Fruit fly (Drosophila melanogaster): ENCODE data around the gene CG7889.

CG7889 gene

dm6 chrX:19250151-19250550, 6.7 kb downstream of the CG7889 start:
- TF ChIP-seq jim (GFP tag; optimal IDR thresholded peaks at IDR 0.05) = no peak
- TF ChIP-seq Jra (GFP tag; optimal IDR thresholded peaks at IDR 0.05) = no peak
- TF ChIP-seq Dfd (GFP tag; optimal IDR thresholded peaks at IDR 0.05) = no peak
- TF ChIP-seq GATAd (GFP tag; optimal IDR thresholded peaks at IDR 0.05) = no peak
- no peak for TF ChIP-seq h (GFP tag; optimal IDR thresholded peaks at IDR 0.05)
- no peak for TF ChIP-seq Mio (GFP tag; optimal IDR thresholded peaks at IDR 0.05)
- no peak for TF ChIP-seq psq (GFP tag; optimal IDR thresholded peaks at IDR 0.05)
- TF ChIP-seq lola (GFP tag; optimal IDR thresholded peaks at IDR 0.05) = no peak
- TF ChIP-seq dl (GFP tag; optimal IDR thresholded peaks at IDR 0.05; ENCODE audit: insufficient read depth in 1 of 2, partially characterized antibody in 2 of 2) = no peak
- no peak for TF ChIP-seq ey (GFP tag; optimal IDR thresholded peaks at IDR 0.05)
- no peak for TF ChIP-seq br (GFP tag; optimal IDR thresholded peaks at IDR 0.05)
- no peak for TF ChIP-seq Vsx2 (GFP tag; optimal IDR thresholded peaks at IDR 0.05; ENCODE audit: partially characterized antibody)
- no peak for TF ChIP-seq Hr83 (GFP tag; optimal IDR thresholded peaks at IDR 0.05; ENCODE audit: poor library complexity, severe bottlenecking)
- TF ChIP-seq dsf (GFP tag; optimal IDR thresholded peaks at IDR 0.05; ENCODE audit: borderline replicate concordance) = no peak
- no peak for TF ChIP-seq dmrt93B (GFP tag; optimal IDR thresholded peaks at IDR 0.05)
- no peak for TF ChIP-seq fru (GFP tag; optimal IDR thresholded peaks at IDR 0.05)
- TF ChIP-seq N (GFP tag; optimal IDR thresholded peaks at IDR 0.05) = no peak
- TF ChIP-seq Hr78 (GFP tag; optimal IDR thresholded peaks at IDR 0.05) = no peak
- TF ChIP-seq CG32264 (GFP tag; optimal IDR thresholded peaks at IDR 0.05) = no peak

- TF ChIP-seq lola (GFP tag; optimal IDR thresholded peaks at IDR 0.05) (no peak), jim (GFP tag; optimal IDR thresholded peaks at IDR 0.05) (no peak), sage (GFP tag; optimal IDR thresholded peaks at IDR 0.05) (no peak), N (GFP tag; optimal IDR thresholded peaks at IDR 0.05) (no peak), GATAd (GFP tag; optimal IDR thresholded peaks at IDR 0.05) (no peak), dsf (GFP tag; optimal IDR thresholded peaks at IDR 0.05; ENCODE audit: borderline replicate concordance) (no peak), Mio (GFP tag; optimal IDR thresholded peaks at IDR 0.05) (no peak), CrebA (GFP tag; optimal IDR thresholded peaks at IDR 0.05; ENCODE audit: borderline replicate concordance) (no peak), HLH106 (tag; optimal IDR thresholded peaks at IDR 0.05) (no peak), Myc (optimal IDR thresholded peaks at IDR 0.05) (no peak), Vsx2 (GFP tag; optimal IDR thresholded peaks at IDR 0.05; ENCODE audit: partially characterized antibody) (no peak), woc (GFP tag; optimal IDR thresholded peaks at IDR 0.05) (no peak), fru (GFP tag; optimal IDR thresholded peaks at IDR 0.05) (no peak), usp (GFP tag; optimal IDR thresholded peaks at IDR 0.05) (no peak), Dif (GFP tag; optimal IDR thresholded peaks at IDR 0.05; ENCODE audit: partially characterized antibody) (no peak), Sp1 (GFP tag; optimal IDR thresholded peaks at IDR 0.05) (no peak), CG32264 (GFP tag; optimal IDR thresholded peaks at IDR 0.05) (no peak)
Observed at dm6 chrX:19259802-19260695, 16.6 kb downstream of the CG7889 start.

DNA sequence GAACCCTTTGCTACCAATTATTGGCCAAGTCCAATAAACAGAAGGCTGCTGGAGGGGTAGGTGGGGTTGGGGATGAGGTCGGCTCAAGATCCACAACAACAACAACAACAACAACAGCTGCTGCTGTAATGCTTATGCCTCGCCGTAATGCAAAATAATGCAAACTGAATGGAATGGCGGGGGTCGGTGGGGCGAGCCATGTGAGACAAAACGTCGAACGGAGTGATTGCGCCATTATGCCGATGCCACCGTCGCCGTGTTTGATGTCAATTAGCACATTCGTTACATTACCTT, 17.2 kb downstream of the CG7889 start:
- TF ChIP-seq fru (GFP tag; optimal IDR thresholded peaks at IDR 0.05) (no peak), Hnf4 (GFP tag; optimal IDR thresholded peaks at IDR 0.05) (no peak), Mio (GFP tag; optimal IDR thresholded peaks at IDR 0.05) (no peak), HLH106 (tag; optimal IDR thresholded peaks at IDR 0.05) (no peak), pan (optimal IDR thresholded peaks at IDR 0.05) (no peak), br (GFP tag; optimal IDR thresholded peaks at IDR 0.05) (no peak)

dm6 chrX:19261071-19261470, 17.6 kb downstream of the CG7889 start, which contains the start of gene rictor:
TSS of gene rictor (minus strand) at chrX:19261240.
- TF ChIP-seq Rel (GFP tag; optimal IDR thresholded peaks at IDR 0.05) (no peak), Rel (tag; optimal IDR thresholded peaks at IDR 0.05) (no peak)

- no peak for TF ChIP-seq dsf (GFP tag; optimal IDR thresholded peaks at IDR 0.05; ENCODE audit: borderline replicate concordance)
- TF ChIP-seq HLH106 (tag; optimal IDR thresholded peaks at IDR 0.05) = no peak
- TF ChIP-seq CG9705 (GFP tag; optimal IDR thresholded peaks at IDR 0.05) = no peak
- TF ChIP-seq N (GFP tag; optimal IDR thresholded peaks at IDR 0.05) = no peak
- no peak for TF ChIP-seq fru (GFP tag; optimal IDR thresholded peaks at IDR 0.05)
- TF ChIP-seq sv (GFP tag; optimal IDR thresholded peaks at IDR 0.05) = no peak
- no peak for TF ChIP-seq dmrt93B (GFP tag; optimal IDR thresholded peaks at IDR 0.05)
- no peak for TF ChIP-seq Hnf4 (GFP tag; optimal IDR thresholded peaks at IDR 0.05)
- TF ChIP-seq jim (GFP tag; optimal IDR thresholded peaks at IDR 0.05) = no peak
- no peak for TF ChIP-seq Hr83 (GFP tag; optimal IDR thresholded peaks at IDR 0.05; ENCODE audit: poor library complexity, severe bottlenecking)
- TF ChIP-seq rgr (GFP tag; optimal IDR thresholded peaks at IDR 0.05) = no peak
- TF ChIP-seq Vsx2 (GFP tag; optimal IDR thresholded peaks at IDR 0.05; ENCODE audit: partially characterized antibody) = no peak
- TF ChIP-seq ey (GFP tag; optimal IDR thresholded peaks at IDR 0.05) = no peak
Observed at dm6 chrX:19261528-19262102, 18.2 kb downstream of the CG7889 start, which contains the start of gene Vav. TSS of gene Vav (plus strand) at chrX:19261820.
